Worm (Caenorhabditis elegans): ENCODE results near the gene F31D5.6.
A peak's percentile ranks its signal among the peaks of the same experiment; 100 is the strongest.

ce11 chrII:4203729-4204184 is 5.7 kb upstream of the F31D5.6 start, which contains the start of gene mth-1:
- TF ChIP-seq nhr-11 (tag; optimal IDR thresholded peaks at IDR 0.05) (no peak), fos-1 (tag; optimal IDR thresholded peaks at IDR 0.05) (no peak), pag-3 (tag; optimal IDR thresholded peaks at IDR 0.05; ENCODE audit: borderline replicate concordance, insufficient read depth) (no peak), Y116A8C.19 (tag; optimal IDR thresholded peaks at IDR 0.05; ENCODE audit: borderline replicate concordance) (no peak), nhr-237 (tag; optimal IDR thresholded peaks at IDR 0.05) (no peak), mdl-1 (tag; optimal IDR thresholded peaks at IDR 0.05) (no peak), nhr-28 (tag; optimal IDR thresholded peaks at IDR 0.05) (no peak), egl-27 (tag; optimal IDR thresholded peaks at IDR 0.05) (no peak), zag-1 (tag; optimal IDR thresholded peaks at IDR 0.05) (no peak), ces-1 (GFP tag; optimal IDR thresholded peaks at IDR 0.05) (no peak), unc-62 (GFP tag; optimal IDR thresholded peaks at IDR 0.05) (no peak), nhr-19 (GFP tag; conservative IDR thresholded peaks at IDR 0.05) (no peak), elt-2 (tag; optimal IDR thresholded peaks at IDR 0.05) (peak; percentile 97), aly-2 (tag; optimal IDR thresholded peaks at IDR 0.05) (no peak)
